Fruit fly (Drosophila melanogaster) Kc167 (cell line): ENCODE data around the gene Tsp68C.

ENCODE experiments used
- Myc ChIP-seq: fragments of >200 bp; optimal IDR thresholded peaks from 2 replicates; lab custom pipeline; 2017; ENCODE audit warnings: missing external identifiers
- Sin3A ChIP-seq: fragments of >200 bp; optimal IDR thresholded peaks from 2 replicates; lab custom pipeline; 2018; ENCODE audit warnings: missing external identifiers
- h ChIP-seq: fragments of >200 bp; optimal IDR thresholded peaks from 3 replicates; lab custom pipeline; 2018; ENCODE audit warnings: missing external identifiers
- insv ChIP-seq: fragments of >200 bp; optimal IDR thresholded peaks from 3 replicates; lab custom pipeline; 2018; ENCODE audit warnings: missing external identifiers
- psq ChIP-seq: fragments of >200 bp; optimal IDR thresholded peaks from 2 replicates; lab custom pipeline; 2017; ENCODE audit warnings: missing external identifiers
- ttk ChIP-seq: sonication (Bioruptor generic); optimal IDR thresholded peaks from 2 replicates; lab custom pipeline; 2017; ENCODE audit warnings: missing external identifiers

The Tsp68C gene

dm6 chr3L:13866270-13866669, 22.8 kb downstream of the Tsp68C start:
- TF ChIP-seq ttk (lab: Kevin White, UChicago) (no peak), insv (no peak), Myc (lab: Kevin White, UChicago) (no peak), Sin3A (lab: Kevin White, UChicago) (no peak), h (lab: Kevin White, UChicago) (no peak), psq (lab: Kevin White, UChicago) (no peak)

- TF ChIP-seq Sin3A (lab: Kevin White, UChicago) (no peak), insv (no peak), h (lab: Kevin White, UChicago) (no peak), Myc (lab: Kevin White, UChicago) (no peak), ttk (lab: Kevin White, UChicago) (no peak), psq (lab: Kevin White, UChicago) (no peak)
Measured at dm6 chr3L:13866780-13867179, 23.3 kb downstream of the Tsp68C start, which contains the start of gene CG8745. Gene CG8745, minus strand, starts transcription at chr3L:13866905.

- TF ChIP-seq insv (no peak), Myc (lab: Kevin White, UChicago) (no peak), psq (lab: Kevin White, UChicago) (no peak), Sin3A (lab: Kevin White, UChicago) (no peak), ttk (lab: Kevin White, UChicago) (no peak), h (lab: Kevin White, UChicago) (no peak)
Measured at dm6 chr3L:13876967-13877366, 33.5 kb downstream of the Tsp68C start.

dm6 chr3L:13877904-13878303, 34.4 kb downstream of the Tsp68C start:
- no peak for TF ChIP-seq ttk (lab: Kevin White, UChicago)
- TF ChIP-seq h (lab: Kevin White, UChicago), result no peak
- TF ChIP-seq Myc (lab: Kevin White, UChicago), result no peak
- TF ChIP-seq Sin3A (lab: Kevin White, UChicago), result no peak
- TF ChIP-seq psq (lab: Kevin White, UChicago), result no peak
- no peak for TF ChIP-seq insv

dm6 chr3L:13878729-13879128, 35.3 kb downstream of the Tsp68C start, which contains the start of gene CG13737:
Gene CG13737, plus strand, starts transcription at chr3L:13878994.
- TF ChIP-seq Sin3A (lab: Kevin White, UChicago), result no peak
- TF ChIP-seq psq (lab: Kevin White, UChicago), result no peak
- TF ChIP-seq Myc (lab: Kevin White, UChicago), result no peak
- TF ChIP-seq h (lab: Kevin White, UChicago), result no peak
- TF ChIP-seq ttk (lab: Kevin White, UChicago), result no peak
- TF ChIP-seq insv, result no peak

dm6 chr3L:13881555-13881954, 38.1 kb downstream of the Tsp68C start:
- TF ChIP-seq Myc (lab: Kevin White, UChicago) (no peak), insv (no peak), h (lab: Kevin White, UChicago) (no peak), Sin3A (lab: Kevin White, UChicago) (no peak), psq (lab: Kevin White, UChicago) (no peak), ttk (lab: Kevin White, UChicago) (no peak)

dm6 chr3L:13882532-13882931, 39.1 kb downstream of the Tsp68C start:
- TF ChIP-seq psq (lab: Kevin White, UChicago), result no peak
- TF ChIP-seq ttk (lab: Kevin White, UChicago), result no peak
- no peak for TF ChIP-seq Sin3A (lab: Kevin White, UChicago)
- no peak for TF ChIP-seq h (lab: Kevin White, UChicago)
- no peak for TF ChIP-seq Myc (lab: Kevin White, UChicago)
- TF ChIP-seq insv, result no peak

- TF ChIP-seq psq (lab: Kevin White, UChicago) (no peak), h (lab: Kevin White, UChicago) (no peak), insv (no peak), Sin3A (lab: Kevin White, UChicago) (no peak), Myc (lab: Kevin White, UChicago) (no peak), ttk (lab: Kevin White, UChicago) (no peak)
Measured at dm6 chr3L:13884460-13885056, 41.1 kb downstream of the Tsp68C start.

- no peak for TF ChIP-seq psq (lab: Kevin White, UChicago)
- TF ChIP-seq insv, result no peak
- no peak for TF ChIP-seq ttk (lab: Kevin White, UChicago)
Measured at dm6 chr3L:13887092-13887491, 43.6 kb downstream of the Tsp68C start.
